Worm (Caenorhabditis elegans): Measurements from ENCODE around the gene T13C2.2.
A peak's percentile ranks its signal among the peaks of the same experiment; 100 is the strongest.

Gene T13C2.2

DNA sequence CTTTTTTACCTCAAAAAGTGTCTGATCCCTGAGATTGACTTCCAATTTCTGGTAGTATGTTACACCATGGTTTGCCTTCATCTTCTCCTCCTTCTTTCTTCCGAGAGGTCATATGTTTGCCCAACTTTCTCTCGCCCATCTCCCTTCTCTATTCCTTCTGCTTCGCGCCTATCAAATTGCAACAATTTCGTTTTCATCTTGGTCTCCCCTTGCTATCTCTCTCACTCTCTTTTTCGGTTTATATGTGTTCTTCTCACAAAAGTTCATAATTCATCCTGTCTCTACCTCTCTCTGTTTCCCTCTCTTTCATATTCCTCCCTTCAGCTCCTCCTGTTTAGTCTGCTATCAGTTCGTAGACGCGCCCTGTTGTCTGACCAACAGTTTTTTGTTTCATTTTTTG, 34.7 kb downstream of the T13C2.2 start (continued):
- TF ChIP-seq dve-1 (tag; optimal IDR thresholded peaks at IDR 0.05; ENCODE audit: insufficient read depth) (peak; percentile 55), ceh-28 (tag; optimal IDR thresholded peaks at IDR 0.05) (no peak), lin-39 (tag; optimal IDR thresholded peaks at IDR 0.05) (no peak), unc-62 (GFP tag; optimal IDR thresholded peaks at IDR 0.05 in 1 of 2) (peak in 1 of 2 experiments; percentile 86), unc-62 (tag; optimal IDR thresholded peaks at IDR 0.05) (no peak), skn-1 (tag; optimal IDR thresholded peaks at IDR 0.05) (no peak), ZK546.5 (tag; optimal IDR thresholded peaks at IDR 0.05) (no peak), ceh-20 (GFP tag; IDR thresholded peaks at IDR 0.05) (no peak), zfp-2 (tag; optimal IDR thresholded peaks at IDR 0.05) (no peak), nhr-102 (tag; optimal IDR thresholded peaks at IDR 0.05) (no peak), pha-4 (GFP tag; IDR thresholded peaks at IDR 0.05) (no peak), pha-4 (tag; optimal IDR thresholded peaks at IDR 0.05) (no peak), lin-13 (GFP tag; optimal IDR thresholded peaks at IDR 0.05) (no peak), daf-16 (GFP tag; optimal IDR thresholded peaks at IDR 0.05) (no peak), daf-16 (tag; optimal IDR thresholded peaks at IDR 0.05) (peak; percentile 59), mxl-2 (GFP tag; conservative IDR thresholded peaks at IDR 0.05) (no peak), tag-97 (GFP tag; IDR thresholded peaks at IDR 0.05) (no peak), dmd-6 (GFP tag; IDR thresholded peaks at IDR 0.05) (peak; percentile 81), unc-130 (GFP tag; optimal IDR thresholded peaks at IDR 0.05) (no peak), ceh-82 (tag; optimal IDR thresholded peaks at IDR 0.05) (no peak), lsy-2 (tag; optimal IDR thresholded peaks at IDR 0.05) (peak in 1 of 2 experiments; percentile 45), F26F4.8 (GFP tag; conservative IDR thresholded peaks at IDR 0.05) (no peak), nhr-42 (GFP tag; IDR thresholded peaks at IDR 0.05) (no peak), hif-1 (tag; optimal IDR thresholded peaks at IDR 0.05) (no peak), nhr-11 (tag; optimal IDR thresholded peaks at IDR 0.05) (peak; percentile 53), nhr-6 (tag; optimal IDR thresholded peaks at IDR 0.05) (no peak), fos-1 (tag; optimal IDR thresholded peaks at IDR 0.05) (no peak), nhr-28 (tag; optimal IDR thresholded peaks at IDR 0.05) (peak; percentile 89), php-3 (GFP tag; IDR thresholded peaks at IDR 0.05) (0 out of 2 replicates have a peak, but pooled peaks have one; percentile 52), gei-8 (GFP tag; optimal IDR thresholded peaks at IDR 0.05) (peak; percentile 10), hlh-11 (tag; optimal IDR thresholded peaks at IDR 0.05) (peak; percentile 82), arid-1 (GFP tag; conservative IDR thresholded peaks at IDR 0.05) (no peak), duxl-1 (tag; optimal IDR thresholded peaks at IDR 0.05; ENCODE audit: poor library complexity) (no peak), attf-4 (tag; optimal IDR thresholded peaks at IDR 0.05) (no peak), ces-1 (GFP tag; optimal IDR thresholded peaks at IDR 0.05) (no peak), zip-2 (tag; optimal IDR thresholded peaks at IDR 0.05) (no peak), egl-27 (tag; optimal IDR thresholded peaks at IDR 0.05) (no peak), egl-43 (GFP tag; IDR thresholded peaks at IDR 0.05) (no peak), mdl-1 (tag; optimal IDR thresholded peaks at IDR 0.05) (peak in 1 of 2 experiments; percentile 48), snpc-1.2 (GFP tag; IDR thresholded peaks at IDR 0.05) (no peak), spr-3 (GFP tag; optimal IDR thresholded peaks at IDR 0.05) (no peak), spr-1 (tag; optimal IDR thresholded peaks at IDR 0.05) (no peak), mxl-3 (GFP tag; optimal IDR thresholded peaks at IDR 0.05) (peak; percentile 27), zip-11 (GFP tag; IDR thresholded peaks at IDR 0.05) (no peak), nhr-77 (tag; optimal IDR thresholded peaks at IDR 0.05) (peak; percentile 71)
